Worm (Caenorhabditis elegans) whole organism, L2 larva: Measurements from ENCODE around the gene srbc-24.

Experiments used
- C34F6.9 ChIP-seq: fragments of 150-350 bp; optimal IDR thresholded peaks from 2 replicates; lab custom pipeline; 2014; ENCODE audit warnings: missing biosample characterization, missing genetic modification characterization
- ZK546.5 ChIP-seq: sonication (generic microtip); optimal IDR thresholded peaks from 2 replicates; lab custom pipeline; 2017; ENCODE audit warnings: missing biosample characterization, missing genetic modification characterization
- egl-27 ChIP-seq: sonication (generic microtip); optimal IDR thresholded peaks from 3 replicates; lab custom pipeline; 2017; ENCODE audit warnings: missing biosample characterization, missing genetic modification reagents, missing genetic modification characterization
- elt-3 ChIP-seq: sonication (generic microtip); optimal IDR thresholded peaks from 2 replicates; lab custom pipeline; 2017; ENCODE audit warnings: missing biosample characterization, missing genetic modification characterization
- lin-11 ChIP-seq: fragments of 150-350 bp; sonication (generic microtip); optimal IDR thresholded peaks from 2 replicates; lab custom pipeline; 2014; ENCODE audit warnings: missing biosample characterization, missing genetic modification characterization, inconsistent platforms, mixed read lengths
- lin-13 ChIP-seq: fragments of 150-350 bp; optimal IDR thresholded peaks from 2 replicates; lab custom pipeline; 2014; ENCODE audit warnings: missing biosample characterization, missing genetic modification reagents, missing genetic modification characterization
- nhr-11 ChIP-seq: fragments of 150-350 bp; optimal IDR thresholded peaks from 2 replicates; lab custom pipeline; 2014; ENCODE audit warnings: missing biosample characterization, missing genetic modification characterization
- nhr-237 ChIP-seq: fragments of 150-350 bp; optimal IDR thresholded peaks from 2 replicates; lab custom pipeline; 2014; ENCODE audit warnings: missing biosample characterization, missing genetic modification characterization
- unc-39 ChIP-seq: fragments of 150-350 bp; optimal IDR thresholded peaks from 2 replicates; lab custom pipeline; 2014; ENCODE audit warnings: missing biosample characterization, missing genetic modification characterization
- ztf-11 ChIP-seq: sonication (generic microtip); optimal IDR thresholded peaks from 2 replicates; lab custom pipeline; 2017; ENCODE audit warnings: missing biosample characterization, missing genetic modification characterization

DNA sequence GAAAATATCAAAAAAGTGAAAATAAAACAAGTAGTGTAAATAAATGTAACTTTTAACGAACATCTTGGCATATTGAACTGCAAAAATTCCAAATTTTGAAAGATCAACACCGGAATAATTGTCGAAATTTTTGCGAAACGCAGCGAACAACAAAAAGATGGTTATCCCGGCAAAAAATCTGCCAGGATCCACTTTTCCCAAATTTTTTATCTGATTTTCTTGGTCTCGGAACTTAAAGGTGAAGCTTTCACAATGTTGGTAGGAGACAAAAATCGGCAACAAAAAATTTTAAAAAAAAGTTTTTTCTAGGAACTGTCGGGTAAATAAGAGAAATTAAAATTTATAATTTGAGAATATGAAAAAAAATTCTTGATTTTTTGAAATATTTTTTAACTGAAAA is 33.0 kb upstream of the srbc-24 start, which contains the start of gene bgnt-1.2:
- TF ChIP-seq elt-3 (tag; lab: Kevin White, UChicago) (no peak), C34F6.9 (no peak), lin-13 (GFP tag; lab: Kevin White, UChicago) (no peak), ZK546.5 (no peak), unc-39 (tag; lab: Kevin White, UChicago) (no peak), nhr-237 (tag; lab: Kevin White, UChicago) (no peak), nhr-11 (tag; lab: Kevin White, UChicago) (no peak), ztf-11 (tag; lab: Kevin White, UChicago) (no peak), lin-11 (no peak), egl-27 (tag; lab: Kevin White, UChicago) (no peak)
